Fruit fly (Drosophila melanogaster) whole organism, embryonic: ENCODE measurements around the gene CG34274.

Source experiments
- Asciz ChIP-seq: fragments of 200-800 bp; sonication (Bioruptor generic); optimal IDR thresholded peaks from 2 replicates; lab custom pipeline; 2017; ENCODE audit warnings: missing biosample characterization, mild to moderate bottlenecking, missing genetic modification characterization, missing genetic modification reagents
- BtbVII ChIP-seq: fragments of 200-800 bp; sonication (Bioruptor generic); optimal IDR thresholded peaks from 3 replicates; lab custom pipeline; 2017; ENCODE audit warnings: missing biosample characterization, mild to moderate bottlenecking, missing genetic modification characterization
- CG10274 ChIP-seq: fragments of 200-800 bp; sonication (Bioruptor generic); optimal IDR thresholded peaks from 3 replicates; lab custom pipeline; 2017; ENCODE audit warnings: missing biosample characterization, mild to moderate bottlenecking, missing genetic modification characterization
- CG10366 ChIP-seq: fragments of 200-800 bp; sonication (Bioruptor generic); IDR thresholded peaks from 2 replicates; pipeline ENCODE4 v1.3.6; 2022; ENCODE audit warnings: missing biosample characterization, missing genetic modification characterization
- CG10431 ChIP-seq: fragments of 200-800 bp; sonication (Bioruptor generic); optimal IDR thresholded peaks from 3 replicates; lab custom pipeline; 2018; ENCODE audit warnings: missing biosample characterization, mild to moderate bottlenecking, missing genetic modification characterization
- CG11456 ChIP-seq: fragments of 200-800 bp; sonication (Bioruptor generic); IDR thresholded peaks from 3 replicates; pipeline ENCODE4 v1.3.6; 2022; ENCODE audit warnings: missing biosample characterization, missing genetic modification characterization
- CG12155 ChIP-seq: fragments of 200-800 bp; sonication (Bioruptor generic); optimal IDR thresholded peaks from 3 replicates; lab custom pipeline; 2016; ENCODE audit warnings: missing biosample characterization, missing genetic modification characterization
- CG12236 ChIP-seq: fragments of 200-800 bp; sonication (Bioruptor generic); optimal IDR thresholded peaks from 2 replicates; lab custom pipeline; 2016; ENCODE audit warnings: missing biosample characterization, missing genetic modification characterization
- CG12769 ChIP-seq: fragments of 200-800 bp; sonication (Bioruptor generic); optimal IDR thresholded peaks from 2 replicates; lab custom pipeline; 2019; ENCODE audit warnings: missing biosample characterization, mild to moderate bottlenecking, missing genetic modification characterization, moderate library complexity
- CG13775 ChIP-seq: fragments of 200-800 bp; sonication (Bioruptor generic); optimal IDR thresholded peaks from 3 replicates; lab custom pipeline; 2017; ENCODE audit warnings: missing biosample characterization, mild to moderate bottlenecking, missing genetic modification characterization
- CG14965 ChIP-seq: fragments of 200-800 bp; sonication (Bioruptor generic); optimal IDR thresholded peaks from 2 replicates; lab custom pipeline; 2016; ENCODE audit warnings: missing biosample characterization, missing genetic modification characterization, borderline replicate concordance
- CG17328 ChIP-seq: fragments of 200-800 bp; sonication (Bioruptor generic); IDR thresholded peaks from 2 replicates; pipeline ENCODE4 v1.3.6; 2022; ENCODE audit warnings: missing biosample characterization, missing genetic modification characterization
- CG1832 ChIP-seq: fragments of 200-800 bp; sonication (Bioruptor generic); optimal IDR thresholded peaks from 2 replicates; lab custom pipeline; 2017; ENCODE audit warnings: missing biosample characterization, mild to moderate bottlenecking, missing genetic modification characterization, inconsistent platforms
- CG30431 ChIP-seq: fragments of 200-800 bp; sonication (Bioruptor generic); optimal IDR thresholded peaks from 2 replicates; lab custom pipeline; 2017; ENCODE audit warnings: missing biosample characterization, missing genetic modification characterization
- CG6765 ChIP-seq: fragments of 200-800 bp; sonication (Bioruptor generic); optimal IDR thresholded peaks from 3 replicates; lab custom pipeline; 2017; ENCODE audit warnings: missing biosample characterization, mild to moderate bottlenecking, missing genetic modification characterization
- CG7839 ChIP-seq: fragments of 200-800 bp; sonication (Bioruptor generic); optimal IDR thresholded peaks from 3 replicates; lab custom pipeline; 2018; ENCODE audit warnings: missing biosample characterization, mild to moderate bottlenecking, missing genetic modification characterization, moderate library complexity
- CG8388 ChIP-seq: fragments of 200-800 bp; sonication (Bioruptor generic); optimal IDR thresholded peaks from 2 replicates; lab custom pipeline; 2019; ENCODE audit warnings: missing biosample characterization, mild to moderate bottlenecking, missing genetic modification characterization, moderate library complexity
- CG9727 ChIP-seq: fragments of 200-800 bp; sonication (Bioruptor generic); optimal IDR thresholded peaks from 3 replicates; lab custom pipeline; 2017; ENCODE audit warnings: missing biosample characterization, mild to moderate bottlenecking, missing genetic modification characterization
- CG9797 ChIP-seq: fragments of 200-800 bp; sonication (Bioruptor generic); optimal IDR thresholded peaks from 3 replicates; lab custom pipeline; 2018; ENCODE audit warnings: missing biosample characterization, mild to moderate bottlenecking, missing genetic modification characterization
- CG9876 ChIP-seq: fragments of 200-800 bp; sonication (Bioruptor generic); optimal IDR thresholded peaks from 2 replicates; lab custom pipeline; 2016; ENCODE audit warnings: missing biosample characterization, missing genetic modification characterization
- Dbx ChIP-seq: fragments of 200-800 bp; sonication (Bioruptor generic); IDR thresholded peaks from 3 replicates; pipeline ENCODE4 v1.3.6; 2022; ENCODE audit warnings: missing biosample characterization, missing genetic modification characterization
- Dp ChIP-seq: fragments of 200-800 bp; sonication (Bioruptor generic); optimal IDR thresholded peaks from 2 replicates; lab custom pipeline; 2018; ENCODE audit warnings: missing biosample characterization, mild to moderate bottlenecking, missing genetic modification characterization, moderate library complexity
- Hr3 ChIP-seq: fragments of 200-800 bp; sonication (Bioruptor generic); optimal IDR thresholded peaks from 3 replicates; lab custom pipeline; 2016; ENCODE audit warnings: missing biosample characterization, missing genetic modification characterization
- Max ChIP-seq: fragments of 200-800 bp; sonication (Bioruptor generic); optimal IDR thresholded peaks from 2 replicates; lab custom pipeline; 2016; ENCODE audit warnings: missing biosample characterization, mild to moderate bottlenecking, missing genetic modification characterization
- Rx ChIP-seq: fragments of 200-800 bp; sonication (Bioruptor generic); IDR thresholded peaks from 2 replicates; pipeline ENCODE4 v1.3.6; 2022; ENCODE audit warnings: missing biosample characterization, missing genetic modification characterization
- Sry-β ChIP-seq: fragments of 200-800 bp; sonication (Bioruptor generic); optimal IDR thresholded peaks from 2 replicates; lab custom pipeline; 2018; ENCODE audit warnings: missing biosample characterization, mild to moderate bottlenecking, missing genetic modification characterization, moderate library complexity
- Vsx1 ChIP-seq: fragments of 200-800 bp; sonication (Bioruptor generic); optimal IDR thresholded peaks from 2 replicates; lab custom pipeline; 2017; ENCODE audit warnings: missing biosample characterization, mild to moderate bottlenecking, missing genetic modification characterization, missing genetic modification reagents
- Xbp1 ChIP-seq: fragments of 200-800 bp; sonication (Bioruptor generic); optimal IDR thresholded peaks from 3 replicates; lab custom pipeline; 2016; ENCODE audit warnings: missing biosample characterization, mild to moderate bottlenecking, missing genetic modification characterization
- abd-A ChIP-seq: fragments of 200-800 bp; sonication (Bioruptor generic); optimal IDR thresholded peaks from 3 replicates; lab custom pipeline; 2019; ENCODE audit warnings: missing biosample characterization, mild to moderate bottlenecking, missing genetic modification characterization, moderate library complexity
- bab2 ChIP-seq: fragments of 200-800 bp; sonication (Bioruptor generic); optimal IDR thresholded peaks from 2 replicates; lab custom pipeline; 2016; ENCODE audit warnings: missing biosample characterization, missing genetic modification characterization
- cas ChIP-seq: fragments of 200-800 bp; sonication (Bioruptor generic); IDR thresholded peaks from 2 replicates; pipeline ENCODE4 v1.3.6; 2022; ENCODE audit warnings: missing biosample characterization, missing genetic modification characterization
- caup ChIP-seq: fragments of 200-800 bp; sonication (Bioruptor generic); optimal IDR thresholded peaks from 3 replicates; lab custom pipeline; 2017; ENCODE audit warnings: missing biosample characterization, mild to moderate bottlenecking, missing genetic modification characterization, moderate library complexity; ENCODE audit not compliant: severe bottlenecking
- chinmo ChIP-seq: fragments of 200-800 bp; sonication (Bioruptor generic); IDR thresholded peaks from 4 replicates; pipeline ENCODE4 v1.3.6; 2022; ENCODE audit warnings: missing biosample characterization, missing genetic modification characterization; ENCODE audit not compliant: partially characterized antibody
- esg ChIP-seq: fragments of 200-800 bp; sonication (Bioruptor generic); conservative IDR thresholded peaks from 2 replicates; pipeline ENCODE4 v1.3.6; 2022; ENCODE audit warnings: missing biosample characterization, missing genetic modification characterization
- fd102C ChIP-seq: fragments of 200-800 bp; sonication (Bioruptor generic); optimal IDR thresholded peaks from 2 replicates; lab custom pipeline; 2018; ENCODE audit warnings: missing biosample characterization, mild to moderate bottlenecking, missing genetic modification characterization, moderate library complexity
- ind ChIP-seq: fragments of 200-800 bp; sonication (Bioruptor generic); optimal IDR thresholded peaks from 3 replicates; lab custom pipeline; 2016; ENCODE audit warnings: missing biosample characterization, missing genetic modification characterization
- ken ChIP-seq: fragments of 200-800 bp; sonication (Bioruptor generic); IDR thresholded peaks from 3 replicates; pipeline ENCODE4 v1.3.6; 2022; ENCODE audit warnings: missing biosample characterization, missing genetic modification characterization
- lab ChIP-seq: fragments of 200-800 bp; sonication (Bioruptor generic); optimal IDR thresholded peaks from 3 replicates; lab custom pipeline; 2017; ENCODE audit warnings: missing biosample characterization, missing genetic modification characterization, mild to moderate bottlenecking, moderate library complexity, missing genetic modification reagents
- scrt ChIP-seq: fragments of 200-800 bp; sonication (Bioruptor generic); optimal IDR thresholded peaks from 2 replicates; lab custom pipeline; 2018; ENCODE audit warnings: missing biosample characterization, mild to moderate bottlenecking, missing genetic modification characterization, moderate library complexity
- sd ChIP-seq: fragments of 200-800 bp; sonication (Bioruptor generic); optimal IDR thresholded peaks from 3 replicates; lab custom pipeline; 2018; ENCODE audit warnings: missing biosample characterization, mild to moderate bottlenecking, missing genetic modification characterization, moderate library complexity
- slbo ChIP-seq: fragments of 200-800 bp; sonication (Bioruptor generic); IDR thresholded peaks from 2 replicates; pipeline ENCODE4 v1.3.6; 2022; ENCODE audit warnings: missing biosample characterization, missing genetic modification characterization
- ssp ChIP-seq: fragments of 200-800 bp; sonication (Bioruptor generic); IDR thresholded peaks from 2 replicates; pipeline ENCODE4 v1.3.6; 2022; ENCODE audit warnings: missing biosample characterization, missing genetic modification characterization
- sug ChIP-seq: fragments of 200-800 bp; optimal IDR thresholded peaks from 2 replicates; lab custom pipeline; 2019; ENCODE audit warnings: missing biosample characterization, mild to moderate bottlenecking, missing genetic modification characterization, moderate library complexity
- tin ChIP-seq: fragments of 200-800 bp; sonication (Bioruptor generic); optimal IDR thresholded peaks from 3 replicates; lab custom pipeline; 2016; ENCODE audit warnings: missing biosample characterization, missing genetic modification characterization
- tll ChIP-seq, 2 experiments: fragments of 200-800 bp in 1 of 2; fragments of >200 bp in 1 of 2; sonication (Bioruptor generic) in 1 of 2; optimal IDR thresholded peaks; 2 replicates each; lab custom pipeline; 2017 to 2019; ENCODE audit warnings: missing biosample characterization in 2 of 2, missing genetic modification characterization in 2 of 2, mild to moderate bottlenecking in 1 of 2, moderate library complexity in 1 of 2
- toy ChIP-seq: fragments of 200-800 bp; sonication (Bioruptor generic); IDR thresholded peaks from 2 replicates; pipeline ENCODE4 v1.3.6; 2022; ENCODE audit warnings: missing biosample characterization, missing genetic modification characterization
- twi ChIP-seq: fragments of 200-800 bp; optimal IDR thresholded peaks from 2 replicates; lab custom pipeline; 2019; ENCODE audit warnings: missing biosample characterization, mild to moderate bottlenecking, missing genetic modification characterization, moderate library complexity
- wdn ChIP-seq: fragments of 200-800 bp; sonication (Bioruptor generic); IDR thresholded peaks from 2 replicates; pipeline ENCODE4 v1.3.6; 2022; ENCODE audit warnings: missing biosample characterization, missing genetic modification characterization
- zen2 ChIP-seq: fragments of 200-800 bp; sonication (Bioruptor generic); IDR thresholded peaks from 3 replicates; pipeline ENCODE4 v1.3.6; 2022; ENCODE audit warnings: missing biosample characterization, missing genetic modification characterization; ENCODE audit not compliant: partially characterized antibody
- zfh2 ChIP-seq: fragments of 200-800 bp; sonication (Bioruptor generic); optimal IDR thresholded peaks from 2 replicates; lab custom pipeline; 2016; ENCODE audit warnings: missing biosample characterization, missing genetic modification characterization

Gene CG34274

DNA sequence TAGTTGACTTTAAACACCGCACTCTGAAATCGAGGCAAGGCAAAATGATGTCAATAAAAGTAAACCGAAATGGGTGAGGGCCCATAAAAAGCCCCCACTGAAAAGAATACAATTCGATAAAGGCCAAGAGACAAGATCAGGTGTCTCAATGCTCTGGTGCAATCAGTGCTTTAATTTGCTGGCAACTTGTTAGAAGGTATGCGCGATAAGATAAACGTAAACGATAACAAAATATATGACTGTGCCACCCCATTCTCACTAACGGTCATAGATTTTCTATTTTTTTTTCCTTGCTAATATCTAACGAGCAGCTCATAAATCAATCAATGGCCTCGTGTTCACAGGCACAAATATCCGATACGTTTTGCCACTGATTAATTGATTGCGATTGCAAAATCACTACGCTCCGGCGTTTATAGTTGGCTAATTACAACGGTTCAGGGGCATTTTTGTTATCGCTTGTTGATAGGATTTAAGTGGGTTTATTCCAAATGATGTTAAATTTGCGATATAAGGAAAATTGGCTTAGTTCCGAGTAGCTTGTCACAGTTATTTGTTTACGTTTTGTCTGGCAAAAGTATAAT is 35.0 kb upstream of the CG34274 start (continued):
- no peak for TF ChIP-seq chinmo
- TF ChIP-seq CG30431: no peak
- no peak for TF ChIP-seq wdn (GFP tag; lab: Robert Waterston, UW)
- no peak for TF ChIP-seq tin (GFP tag; lab: Kevin White, UChicago)
- TF ChIP-seq sd: peak; percentile 78
- TF ChIP-seq CG12769 (tag; lab: Kevin White, UChicago): no peak
- no peak for TF ChIP-seq Max
- TF ChIP-seq fd102C (GFP tag; lab: Kevin White, UChicago): no peak
- TF ChIP-seq Vsx1 (GFP tag; lab: Kevin White, UChicago): peak; percentile 79
- no peak for TF ChIP-seq tll (GFP tag; optimal IDR thresholded peaks at IDR 0.05; lab: Kevin White, UChicago)
- TF ChIP-seq CG9876 (GFP tag; lab: Kevin White, UChicago): no peak
- no peak for TF ChIP-seq esg (GFP tag; lab: Robert Waterston, UW)
- no peak for TF ChIP-seq CG9797
- no peak for TF ChIP-seq zfh2 (GFP tag; lab: Kevin White, UChicago)
- TF ChIP-seq Dp: no peak
- no peak for TF ChIP-seq Xbp1 (GFP tag; lab: Kevin White, UChicago)
- TF ChIP-seq CG9727 (GFP tag; lab: Kevin White, UChicago): no peak
- TF ChIP-seq CG10431: no peak
- no peak for TF ChIP-seq cas (GFP tag; lab: Robert Waterston, UW)
- TF ChIP-seq bab2 (GFP tag; lab: Kevin White, UChicago): no peak
- TF ChIP-seq CG14965 (GFP tag; lab: Kevin White, UChicago): no peak
- TF ChIP-seq BtbVII: peak; percentile 10
- no peak for TF ChIP-seq Hr3 (GFP tag; lab: Kevin White, UChicago)
- no peak for TF ChIP-seq twi (tag; lab: Kevin White, UChicago)
- no peak for TF ChIP-seq CG17328 (GFP tag; lab: Robert Waterston, UW)
- TF ChIP-seq CG13775 (GFP tag; lab: Kevin White, UChicago): no peak
- no peak for TF ChIP-seq CG10274 (GFP tag; lab: Kevin White, UChicago)
- TF ChIP-seq abd-A (tag; lab: Kevin White, UChicago): no peak
- TF ChIP-seq caup (GFP tag; lab: Kevin White, UChicago): no peak
- TF ChIP-seq scrt (GFP tag; lab: Kevin White, UChicago): no peak
- TF ChIP-seq Sry-β (GFP tag; lab: Kevin White, UChicago): no peak
- TF ChIP-seq CG11456 (GFP tag; lab: Robert Waterston, UW): no peak
- no peak for TF ChIP-seq ind
- no peak for TF ChIP-seq CG8388
- no peak for TF ChIP-seq Dbx (GFP tag; lab: Robert Waterston, UW)
- TF ChIP-seq CG12155 (GFP tag; lab: Kevin White, UChicago): no peak
- no peak for TF ChIP-seq slbo (GFP tag; lab: Robert Waterston, UW)
- TF ChIP-seq CG6765 (GFP tag; lab: Kevin White, UChicago): no peak
- TF ChIP-seq Asciz (GFP tag; lab: Kevin White, UChicago): no peak
- TF ChIP-seq zen2 (GFP tag; lab: Robert Waterston, UW): no peak
- TF ChIP-seq CG10366 (GFP tag; lab: Robert Waterston, UW): no peak
- no peak for TF ChIP-seq CG7839 (tag; lab: Kevin White, UChicago)
- TF ChIP-seq toy (GFP tag; lab: Robert Waterston, UW): no peak
- no peak for TF ChIP-seq CG12236
- peak; percentile 75 for TF ChIP-seq lab (GFP tag; lab: Kevin White, UChicago)
- TF ChIP-seq ken (GFP tag; lab: Robert Waterston, UW): no peak
- TF ChIP-seq sug: peak; percentile 75
- TF ChIP-seq Rx (GFP tag; lab: Robert Waterston, UW): no peak
- no peak for TF ChIP-seq ssp
- no peak for TF ChIP-seq CG1832
